Worm (Caenorhabditis elegans) whole organism, L4/young adult: Measurements from ENCODE around the gene nlp-47.

Experiments
- W03F9.2 ChIP-seq: fragments of 150-350 bp; optimal IDR thresholded peaks from 2 replicates; lab custom pipeline; 2014; ENCODE audit warnings: missing biosample characterization, missing genetic modification characterization
- dao-5 ChIP-seq: sonication (generic microtip); optimal IDR thresholded peaks from 2 replicates; lab custom pipeline; 2016; ENCODE audit warnings: missing genotype, missing genetic modification characterization, moderate library complexity, missing compliant biosample characterization
- him-1 ChIP-seq: sonication (generic microtip); optimal IDR thresholded peaks from 2 replicates; lab custom pipeline; 2016; ENCODE audit warnings: missing genotype, missing genetic modification reagents, missing genetic modification characterization, missing compliant biosample characterization

DNA sequence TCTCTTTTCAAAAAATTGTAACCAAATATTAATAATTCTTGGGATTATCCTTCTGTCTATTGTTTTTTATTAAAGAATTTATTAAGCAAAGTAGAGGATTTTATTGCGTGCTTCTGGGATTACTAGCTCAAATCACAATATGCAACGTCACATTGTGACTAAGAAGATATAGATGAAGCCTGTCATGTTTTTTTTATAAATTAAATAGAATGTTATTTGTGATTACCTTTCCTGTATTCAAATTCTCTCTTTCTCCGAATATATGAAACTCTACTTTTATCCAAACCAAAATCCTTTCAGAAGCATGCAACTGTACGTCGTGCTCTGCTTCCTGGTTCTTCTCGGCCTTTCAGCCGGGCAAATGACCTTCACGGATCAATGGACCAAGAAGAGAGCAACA is at the start of gene nlp-47:
- TF ChIP-seq him-1 (no peak), dao-5 (tag; lab: Kevin White, UChicago) (no peak), W03F9.2 (tag; lab: Kevin White, UChicago) (no peak)
